Fruit fly (Drosophila melanogaster) whole organism, pupa: Measurements from ENCODE around the gene jv.

Source experiments
- CG15710 ChIP-seq: fragments of 200-800 bp; sonication (Bioruptor generic); optimal IDR thresholded peaks from 2 replicates; lab custom pipeline; 2018; ENCODE audit warnings: missing biosample characterization, mild to moderate bottlenecking, missing genetic modification characterization, moderate library complexity
- CG34367 ChIP-seq: fragments of 200-800 bp; sonication (Bioruptor generic); optimal IDR thresholded peaks from 2 replicates; lab custom pipeline; 2018; ENCODE audit warnings: missing biosample characterization, mild to moderate bottlenecking, missing genetic modification characterization
- CG4496 ChIP-seq: fragments of 200-800 bp; sonication (Bioruptor generic); IDR thresholded peaks from 3 replicates; pipeline ENCODE4 v1.3.6; 2022; ENCODE audit warnings: missing biosample characterization, missing genetic modification characterization
- CG8301 ChIP-seq: fragments of 200-800 bp; sonication (Bioruptor generic); optimal IDR thresholded peaks from 2 replicates; lab custom pipeline; 2018; ENCODE audit warnings: missing biosample characterization, mild to moderate bottlenecking, missing genetic modification characterization
- EcR ChIP-seq: fragments of 200-800 bp; sonication (Bioruptor generic); optimal IDR thresholded peaks from 3 replicates; lab custom pipeline; 2019; ENCODE audit warnings: missing biosample characterization, missing genetic modification characterization, mild to moderate bottlenecking, moderate library complexity, missing genetic modification reagents
- Ets98B ChIP-seq: fragments of 200-800 bp; sonication (Bioruptor generic); IDR thresholded peaks from 2 replicates; pipeline ENCODE4 v1.3.6; 2022; ENCODE audit warnings: missing biosample characterization, missing genetic modification characterization
- gl ChIP-seq: fragments of 200-800 bp; sonication (Bioruptor generic); optimal IDR thresholded peaks from 2 replicates; lab custom pipeline; 2018; ENCODE audit warnings: missing biosample characterization, mild to moderate bottlenecking, missing genetic modification characterization
- rn ChIP-seq: fragments of 200-800 bp; sonication (Bioruptor generic); IDR thresholded peaks from 2 replicates; pipeline ENCODE4 v1.3.6; 2022; ENCODE audit warnings: missing biosample characterization, missing genetic modification characterization

dm6 chr3L:6551816-6552371 is 37.4 kb downstream of the jv start:
- TF ChIP-seq EcR (GFP tag; lab: Kevin White, UChicago) (no peak), CG15710 (peak; percentile 63), rn (GFP tag; lab: Robert Waterston, UW) (no peak), Ets98B (peak; percentile 33; the same call in 1 of the 2 replicates), CG34367 (peak; percentile 62), CG4496 (GFP tag; lab: Robert Waterston, UW) (no peak), gl (tag; lab: Kevin White, UChicago) (no peak), CG8301 (tag; lab: Kevin White, UChicago) (peak; percentile 47)
